Worm (Caenorhabditis elegans) whole organism, L2 larva: ENCODE results near the gene clc-8.

ENCODE experiments used
- aly-2 ChIP-seq: fragments of 150-350 bp; optimal IDR thresholded peaks from 2 replicates; lab custom pipeline; 2014; ENCODE audit warnings: missing biosample characterization, missing genetic modification characterization
- egl-27 ChIP-seq: sonication (generic microtip); optimal IDR thresholded peaks from 3 replicates; lab custom pipeline; 2017; ENCODE audit warnings: missing biosample characterization, missing genetic modification reagents, missing genetic modification characterization
- fos-1 ChIP-seq: fragments of 150-350 bp; optimal IDR thresholded peaks from 2 replicates; lab custom pipeline; 2014; ENCODE audit warnings: missing biosample characterization, missing genetic modification characterization
- lin-13 ChIP-seq: fragments of 150-350 bp; optimal IDR thresholded peaks from 2 replicates; lab custom pipeline; 2014; ENCODE audit warnings: missing biosample characterization, missing genetic modification reagents, missing genetic modification characterization
- lsy-2 ChIP-seq, 2 experiments: fragments of 150-350 bp in 1 of 2; sonication (generic microtip) in 1 of 2; optimal IDR thresholded peaks; 2 replicates each; lab custom pipeline; 2014 to 2017; ENCODE audit warnings: missing biosample characterization in 2 of 2, missing genetic modification characterization in 2 of 2
- nhr-12 ChIP-seq: fragments of 150-350 bp; optimal IDR thresholded peaks from 2 replicates; lab custom pipeline; 2014; ENCODE audit warnings: missing biosample characterization, missing genetic modification characterization

ce11 chrIV:14390023-14390614 is 3.8 kb upstream of the clc-8 start:
- no peak for TF ChIP-seq aly-2 (tag; lab: Kevin White, UChicago)
- no peak for TF ChIP-seq nhr-12 (tag; lab: Kevin White, UChicago)
- TF ChIP-seq lin-13 (GFP tag; lab: Kevin White, UChicago) = no peak
- no peak for TF ChIP-seq fos-1 (tag; lab: Kevin White, UChicago)
- TF ChIP-seq lsy-2 (tag; optimal IDR thresholded peaks at IDR 0.05; lab: Kevin White, UChicago) = no peak
- no peak for TF ChIP-seq egl-27
